Worm (Caenorhabditis elegans) whole organism, young adult: ENCODE data around the gene bgnt-1.1.

Experiments
- C06A6.2 ChIP-seq: fragments of 200-800 bp; sonication (Bioruptor generic); conservative IDR thresholded peaks from 2 replicates; pipeline ENCODE4 v1.3.6; 2022; ENCODE audit warnings: missing genetic modification characterization, missing compliant biosample characterization
- C17E4.6 ChIP-seq: fragments of 200-800 bp; sonication (Bioruptor generic); IDR thresholded peaks from 2 replicates; pipeline ENCODE4 v1.3.6; 2022; ENCODE audit warnings: missing genetic modification reagents, missing genetic modification characterization, missing compliant biosample characterization
- F23B12.7 ChIP-seq: sonication (generic microtip); optimal IDR thresholded peaks from 2 replicates; lab custom pipeline; 2017; ENCODE audit warnings: missing genetic modification characterization, mild to moderate bottlenecking, missing compliant biosample characterization, antibody characterized with exemption, moderate library complexity; ENCODE audit not compliant: insufficient read depth
- F55B11.4 ChIP-seq: sonication (generic microtip); optimal IDR thresholded peaks from 2 replicates; lab custom pipeline; 2016; ENCODE audit warnings: missing compliant biosample characterization, missing genetic modification characterization, borderline replicate concordance; ENCODE audit not compliant: insufficient read depth
- F57C9.4 ChIP-seq: sonication (generic microtip); optimal IDR thresholded peaks from 2 replicates; lab custom pipeline; 2017; ENCODE audit warnings: mild to moderate bottlenecking, missing genetic modification characterization, missing compliant biosample characterization
- Y67H2A.10 ChIP-seq: fragments of 200-800 bp; sonication (Bioruptor generic); conservative IDR thresholded peaks from 2 replicates; pipeline ENCODE4 v1.3.6; 2022; ENCODE audit warnings: missing genetic modification reagents, missing genetic modification characterization, missing compliant biosample characterization
- Y95B8A.8 ChIP-seq: fragments of 200-800 bp; sonication (Bioruptor generic); IDR thresholded peaks from 2 replicates; pipeline ENCODE4 v1.3.6; 2022; ENCODE audit warnings: missing genetic modification reagents, missing genetic modification characterization, missing compliant biosample characterization
- bed-2 ChIP-seq: fragments of 200-800 bp; sonication (Bioruptor generic); IDR thresholded peaks from 2 replicates; pipeline ENCODE4 v1.3.6; 2022; ENCODE audit warnings: missing genetic modification reagents, missing genetic modification characterization, missing compliant biosample characterization
- ccch-3 ChIP-seq: fragments of 200-800 bp; sonication (Bioruptor generic); optimal IDR thresholded peaks from 2 replicates; lab custom pipeline; 2018; ENCODE audit warnings: mild to moderate bottlenecking, missing genetic modification characterization, missing compliant biosample characterization
- ceh-40 ChIP-seq: fragments of 200-800 bp; sonication (Bioruptor generic); IDR thresholded peaks from 2 replicates; pipeline ENCODE4 v1.3.6; 2022; ENCODE audit warnings: missing genetic modification characterization, missing compliant biosample characterization
- ceh-91 ChIP-seq: fragments of 200-800 bp; sonication (Bioruptor generic); IDR thresholded peaks from 2 replicates; pipeline ENCODE4 v1.3.6; 2022; ENCODE audit warnings: missing genetic modification reagents, missing genetic modification characterization, missing compliant biosample characterization
- chd-7 ChIP-seq: sonication (generic microtip); optimal IDR thresholded peaks from 2 replicates; lab custom pipeline; 2016; ENCODE audit warnings: mild to moderate bottlenecking, missing genetic modification characterization, moderate library complexity, missing compliant biosample characterization
- dox-1 ChIP-seq: fragments of 200-800 bp; sonication (Bioruptor generic); IDR thresholded peaks from 2 replicates; pipeline ENCODE4 v1.3.6; 2022; ENCODE audit warnings: missing genetic modification reagents, missing genetic modification characterization, missing compliant biosample characterization
- dpff-1 ChIP-seq: sonication (generic microtip); optimal IDR thresholded peaks from 2 replicates; lab custom pipeline; 2017; ENCODE audit warnings: mild to moderate bottlenecking, missing genetic modification characterization, missing compliant biosample characterization
- egl-18 ChIP-seq: fragments of 200-800 bp; sonication (Bioruptor generic); IDR thresholded peaks from 2 replicates; pipeline ENCODE4 v1.3.6; 2022; ENCODE audit warnings: missing genetic modification reagents, missing genetic modification characterization, missing compliant biosample characterization
- ekl-4 ChIP-seq: fragments of 200-800 bp; sonication (Bioruptor generic); IDR thresholded peaks from 2 replicates; pipeline ENCODE4 v1.3.6; 2022; ENCODE audit warnings: missing genetic modification reagents, missing genetic modification characterization, missing compliant biosample characterization
- ets-4 ChIP-seq: fragments of 200-800 bp; sonication (Bioruptor generic); optimal IDR thresholded peaks from 2 replicates; lab custom pipeline; 2018; ENCODE audit warnings: mild to moderate bottlenecking, missing genetic modification characterization, missing compliant biosample characterization
- fkh-3 ChIP-seq: sonication (generic microtip); optimal IDR thresholded peaks from 2 replicates; lab custom pipeline; 2016; ENCODE audit warnings: mild to moderate bottlenecking, missing genetic modification characterization, missing compliant biosample characterization
- gei-17 ChIP-seq: fragments of 200-800 bp; sonication (Bioruptor generic); optimal IDR thresholded peaks from 2 replicates; lab custom pipeline; 2018; ENCODE audit warnings: mild to moderate bottlenecking, missing genetic modification characterization, missing compliant biosample characterization
- let-526 ChIP-seq: fragments of 200-800 bp; sonication (Bioruptor generic); IDR thresholded peaks from 2 replicates; pipeline ENCODE4 v1.3.6; 2022; ENCODE audit warnings: missing genetic modification reagents, missing genetic modification characterization, missing compliant biosample characterization
- let-607 ChIP-seq, 2 experiments: fragments of 200-800 bp in 1 of 2; sonication (Bioruptor generic) in 1 of 2; sonication (generic microtip) in 1 of 2; optimal IDR thresholded peaks; 2 replicates each; lab custom pipeline; 2016 to 2018; ENCODE audit warnings: mild to moderate bottlenecking in 2 of 2, missing compliant biosample characterization in 2 of 2, missing genetic modification characterization in 2 of 2, moderate library complexity in 2 of 2, missing genotype in 1 of 2
- lin-40 ChIP-seq: sonication (generic microtip); optimal IDR thresholded peaks from 2 replicates; lab custom pipeline; 2016; ENCODE audit warnings: missing genetic modification characterization, mild to moderate bottlenecking, missing compliant biosample characterization, missing genotype, missing genetic modification reagents
- lsl-1 ChIP-seq: fragments of 200-800 bp; sonication (Bioruptor generic); optimal IDR thresholded peaks from 2 replicates; lab custom pipeline; 2018; ENCODE audit warnings: mild to moderate bottlenecking, missing genetic modification characterization, moderate library complexity, missing compliant biosample characterization
- lsy-27 ChIP-seq: sonication (generic microtip); optimal IDR thresholded peaks from 2 replicates; lab custom pipeline; 2017; ENCODE audit warnings: missing genetic modification characterization, mild to moderate bottlenecking, missing compliant biosample characterization, antibody characterized with exemption, missing genotype, borderline replicate concordance; ENCODE audit not compliant: insufficient read depth
- madf-8 ChIP-seq: fragments of 200-800 bp; sonication (Bioruptor generic); conservative IDR thresholded peaks from 2 replicates; pipeline ENCODE4 v1.3.6; 2022; ENCODE audit warnings: missing genetic modification reagents, missing genetic modification characterization, missing compliant biosample characterization
- mcd-1 ChIP-seq: fragments of 200-800 bp; sonication (Bioruptor generic); IDR thresholded peaks from 2 replicates; pipeline ENCODE4 v1.3.6; 2022; ENCODE audit warnings: missing genetic modification reagents, missing genetic modification characterization, missing compliant biosample characterization
- nfyb-1 ChIP-seq: fragments of 200-800 bp; sonication (Bioruptor generic); IDR thresholded peaks from 2 replicates; pipeline ENCODE4 v1.3.6; 2022; ENCODE audit warnings: missing genetic modification reagents, missing genetic modification characterization, missing compliant biosample characterization
- nhr-120 ChIP-seq: fragments of 200-800 bp; sonication (Bioruptor generic); IDR thresholded peaks from 2 replicates; pipeline ENCODE4 v1.3.6; 2022; ENCODE audit warnings: missing genetic modification characterization, missing compliant biosample characterization
- nhr-27 ChIP-seq: fragments of 200-800 bp; sonication (Bioruptor generic); optimal IDR thresholded peaks from 2 replicates; lab custom pipeline; 2018; ENCODE audit warnings: mild to moderate bottlenecking, missing genetic modification characterization, moderate library complexity, missing compliant biosample characterization
- nhr-90 ChIP-seq: sonication (generic microtip); optimal IDR thresholded peaks from 2 replicates; lab custom pipeline; 2016; ENCODE audit warnings: missing genotype, mild to moderate bottlenecking, missing genetic modification characterization, missing compliant biosample characterization
- tlf-1 ChIP-seq: fragments of 200-800 bp; sonication (Bioruptor generic); optimal IDR thresholded peaks from 2 replicates; lab custom pipeline; 2018; ENCODE audit warnings: mild to moderate bottlenecking, missing genetic modification characterization, missing compliant biosample characterization
- unc-130 ChIP-seq: sonication (generic microtip); optimal IDR thresholded peaks from 2 replicates; lab custom pipeline; 2016; ENCODE audit warnings: missing genetic modification reagents, missing genetic modification characterization, missing compliant biosample characterization
- ztf-18 ChIP-seq: sonication (generic microtip); optimal IDR thresholded peaks from 2 replicates; lab custom pipeline; 2016; ENCODE audit warnings: missing genotype, mild to moderate bottlenecking, missing genetic modification characterization, missing compliant biosample characterization
- ztf-22 ChIP-seq: fragments of 200-800 bp; sonication (Bioruptor generic); optimal IDR thresholded peaks from 2 replicates; lab custom pipeline; 2018; ENCODE audit warnings: mild to moderate bottlenecking, missing genetic modification characterization, moderate library complexity, missing compliant biosample characterization
- ztf-26 ChIP-seq: sonication (generic microtip); optimal IDR thresholded peaks from 2 replicates; lab custom pipeline; 2017; ENCODE audit warnings: missing genetic modification characterization, missing compliant biosample characterization
- ztf-3 ChIP-seq: fragments of 200-800 bp; sonication (Bioruptor generic); optimal IDR thresholded peaks from 2 replicates; lab custom pipeline; 2018; ENCODE audit warnings: mild to moderate bottlenecking, missing genetic modification characterization, missing compliant biosample characterization
- ztf-6 ChIP-seq: fragments of 200-800 bp; sonication (Bioruptor generic); IDR thresholded peaks from 2 replicates; pipeline ENCODE4 v1.3.6; 2022; ENCODE audit warnings: missing genetic modification reagents, missing genetic modification characterization, missing compliant biosample characterization

bgnt-1.1 gene

ce11 chrIV:10449799-10450198 lies 22.8 kb upstream of the bgnt-1.1 start, which contains the start of gene F13B12.4:
Gene F13B12.4, minus strand, starts transcription at chrIV:10449899.
- TF ChIP-seq lsy-27 = no peak
- TF ChIP-seq nhr-90 (tag; lab: Kevin White, UChicago) = no peak
- no peak for TF ChIP-seq ztf-3 (GFP tag; lab: Kevin White, UChicago)
- TF ChIP-seq, all 124 proteins: peak for 0

- TF ChIP-seq fkh-3 (tag; lab: Kevin White, UChicago) (no peak), dpff-1 (tag; lab: Kevin White, UChicago) (no peak), nhr-27 (no peak), ztf-22 (GFP tag; lab: Kevin White, UChicago) (no peak), nhr-120 (no peak), ets-4 (GFP tag; lab: Kevin White, UChicago) (no peak), tlf-1 (GFP tag; lab: Kevin White, UChicago) (no peak), bed-2 (GFP tag; lab: Robert Waterston, UW) (no peak), C06A6.2 (GFP tag; lab: Robert Waterston, UW) (no peak), let-607 (tag; optimal IDR thresholded peaks at IDR 0.05; lab: Kevin White, UChicago) (no peak), ceh-40 (no peak), ztf-6 (no peak), ztf-18 (tag; lab: Kevin White, UChicago) (no peak), lsl-1 (GFP tag; lab: Kevin White, UChicago) (no peak), ekl-4 (GFP tag; lab: Robert Waterston, UW) (no peak)
These were observed 19.6 kb upstream of the bgnt-1.1 start, which contains the start of gene F01D4.8 for ce11 chrIV:10453001-10453400. Gene F01D4.8, minus strand, starts transcription at chrIV:10453101.

ce11 chrIV:10457137-10457536 lies 15.4 kb upstream of the bgnt-1.1 start, which contains the start of gene srb-17:
Gene srb-17, minus strand, starts transcription at chrIV:10457237.
- TF ChIP-seq ceh-91 = no peak
- no peak for TF ChIP-seq egl-18 (GFP tag; lab: Robert Waterston, UW)
- no peak for TF ChIP-seq F55B11.4 (tag; lab: Kevin White, UChicago)
- no peak for TF ChIP-seq mcd-1 (GFP tag; lab: Robert Waterston, UW)
- TF ChIP-seq let-526 (GFP tag; lab: Robert Waterston, UW) = no peak
- TF ChIP-seq F23B12.7 = no peak
- TF ChIP-seq lin-40 (tag; lab: Kevin White, UChicago) = no peak
- no peak for TF ChIP-seq F57C9.4
- no peak for TF ChIP-seq ccch-3 (GFP tag; lab: Kevin White, UChicago)
- no peak for TF ChIP-seq C17E4.6 (GFP tag; lab: Robert Waterston, UW)
- TF ChIP-seq Y95B8A.8 (GFP tag; lab: Robert Waterston, UW) = no peak
- no peak for TF ChIP-seq nfyb-1 (GFP tag; lab: Robert Waterston, UW)
- no peak for TF ChIP-seq ztf-26 (tag; lab: Kevin White, UChicago)
- no peak for TF ChIP-seq dox-1 (GFP tag; lab: Robert Waterston, UW)
- no peak for TF ChIP-seq gei-17 (GFP tag; lab: Kevin White, UChicago)
- no peak for TF ChIP-seq unc-130 (GFP tag; lab: Kevin White, UChicago)
- no peak for TF ChIP-seq madf-8 (GFP tag; lab: Robert Waterston, UW)
- no peak for TF ChIP-seq chd-7 (tag; lab: Kevin White, UChicago)
- no peak for TF ChIP-seq Y67H2A.10
